Worm (Caenorhabditis elegans) whole organism, L3 larva: Measurements from ENCODE around the gene ntl-9.

ENCODE experiments used
- R02D3.7 ChIP-seq: fragments of 150-350 bp; optimal IDR thresholded peaks from 2 replicates; lab custom pipeline; 2014; ENCODE audit warnings: missing biosample characterization, missing genetic modification characterization
- ZK546.5 ChIP-seq: sonication (generic microtip); optimal IDR thresholded peaks from 2 replicates; lab custom pipeline; 2017; ENCODE audit warnings: missing biosample characterization, missing genetic modification characterization
- aly-2 ChIP-seq: fragments of 150-350 bp; optimal IDR thresholded peaks from 2 replicates; lab custom pipeline; 2014; ENCODE audit warnings: missing biosample characterization, missing genetic modification characterization
- ama-1 ChIP-seq: fragments of 150-350 bp; optimal IDR thresholded peaks from 2 replicates; lab custom pipeline; 2018
- ceh-16 ChIP-seq: sonication (generic microtip); optimal IDR thresholded peaks from 2 replicates; lab custom pipeline; 2017; ENCODE audit warnings: missing biosample characterization, missing genetic modification characterization
- ceh-28 ChIP-seq: fragments of 150-350 bp; optimal IDR thresholded peaks from 2 replicates; lab custom pipeline; 2014; ENCODE audit warnings: missing biosample characterization, missing genetic modification reagents, missing genetic modification characterization
- ceh-82 ChIP-seq: fragments of 150-350 bp; optimal IDR thresholded peaks from 2 replicates; lab custom pipeline; 2014; ENCODE audit warnings: missing biosample characterization, missing genetic modification characterization
- ceh-9 ChIP-seq: sonication (generic microtip); optimal IDR thresholded peaks from 2 replicates; lab custom pipeline; 2018; ENCODE audit warnings: missing biosample characterization, missing genetic modification characterization
- daf-12 ChIP-seq: fragments of 150-350 bp; optimal IDR thresholded peaks from 2 replicates; lab custom pipeline; 2014; ENCODE audit warnings: missing biosample characterization, missing genetic modification reagents, missing genetic modification characterization
- egl-27 ChIP-seq: sonication (generic microtip); optimal IDR thresholded peaks from 4 replicates; lab custom pipeline; 2017; ENCODE audit warnings: missing biosample characterization, missing genetic modification reagents, missing genetic modification characterization
- egl-5 ChIP-seq: fragments of 150-350 bp; optimal IDR thresholded peaks from 2 replicates; lab custom pipeline; 2017; ENCODE audit warnings: missing biosample characterization, missing genetic modification reagents, missing genetic modification characterization, inconsistent platforms
- elt-1 ChIP-seq: fragments of 150-350 bp; optimal IDR thresholded peaks from 2 replicates; lab custom pipeline; 2014; ENCODE audit warnings: missing biosample characterization, missing genetic modification characterization
- elt-2 ChIP-seq: sonication (generic microtip); optimal IDR thresholded peaks from 2 replicates; lab custom pipeline; 2016; ENCODE audit warnings: missing genetic modification reagents, mild to moderate bottlenecking, missing genetic modification characterization, missing compliant biosample characterization
- eor-1 ChIP-seq, 2 experiments: fragments of 150-350 bp; optimal IDR thresholded peaks; 2 replicates each; lab custom pipeline; 2014 to 2018; ENCODE audit warnings: missing biosample characterization in 2 of 2, missing genetic modification characterization in 2 of 2
- fkh-2 ChIP-seq: fragments of 150-350 bp; optimal IDR thresholded peaks from 2 replicates; lab custom pipeline; 2014; ENCODE audit warnings: missing biosample characterization, missing genetic modification reagents, missing genetic modification characterization
- fos-1 ChIP-seq: fragments of 150-350 bp; optimal IDR thresholded peaks from 2 replicates; lab custom pipeline; 2014; ENCODE audit warnings: missing biosample characterization, missing genetic modification characterization
- hmg-11 ChIP-seq: sonication (generic microtip); optimal IDR thresholded peaks from 2 replicates; lab custom pipeline; 2016; ENCODE audit warnings: missing genetic modification characterization, missing compliant biosample characterization
- jun-1 ChIP-seq: fragments of 150-350 bp; optimal IDR thresholded peaks from 2 replicates; lab custom pipeline; 2014; ENCODE audit warnings: missing biosample characterization, missing genetic modification reagents, missing genetic modification characterization
- lin-15B ChIP-seq: fragments of 150-350 bp; optimal IDR thresholded peaks from 2 replicates; lab custom pipeline; 2014; ENCODE audit warnings: missing biosample characterization, missing genetic modification characterization
- lin-39 ChIP-seq: fragments of 150-350 bp; optimal IDR thresholded peaks from 2 replicates; lab custom pipeline; 2018; ENCODE audit warnings: missing biosample characterization, missing genetic modification reagents, missing genetic modification characterization
- mdl-1 ChIP-seq: fragments of 150-350 bp; optimal IDR thresholded peaks from 2 replicates; lab custom pipeline; 2014; ENCODE audit warnings: missing biosample characterization, missing genetic modification characterization
- mml-1 ChIP-seq: fragments of 150-350 bp; sonication (generic microtip); optimal IDR thresholded peaks from 3 replicates; lab custom pipeline; 2014; ENCODE audit warnings: missing biosample characterization, missing genetic modification characterization
- nfya-1 ChIP-seq: sonication (generic microtip); optimal IDR thresholded peaks from 2 replicates; lab custom pipeline; 2017; ENCODE audit warnings: missing genetic modification characterization, mild to moderate bottlenecking, missing compliant biosample characterization, antibody characterized with exemption, moderate library complexity; ENCODE audit not compliant: insufficient read depth
- nhr-11 ChIP-seq: fragments of 150-350 bp; optimal IDR thresholded peaks from 2 replicates; lab custom pipeline; 2014; ENCODE audit warnings: missing biosample characterization, missing genetic modification characterization
- nhr-12 ChIP-seq: fragments of 150-350 bp; optimal IDR thresholded peaks from 2 replicates; lab custom pipeline; 2014; ENCODE audit warnings: missing biosample characterization, missing genetic modification characterization
- nhr-23 ChIP-seq: fragments of 150-350 bp; optimal IDR thresholded peaks from 2 replicates; lab custom pipeline; 2014; ENCODE audit warnings: missing biosample characterization, missing genetic modification reagents, missing genetic modification characterization
- nhr-237 ChIP-seq: fragments of 150-350 bp; optimal IDR thresholded peaks from 2 replicates; lab custom pipeline; 2014; ENCODE audit warnings: missing biosample characterization, missing genetic modification characterization
- nhr-25 ChIP-seq: sonication (generic microtip); optimal IDR thresholded peaks from 2 replicates; lab custom pipeline; 2017; ENCODE audit warnings: missing biosample characterization, missing genetic modification characterization
- nhr-28 ChIP-seq: fragments of 150-350 bp; optimal IDR thresholded peaks from 2 replicates; lab custom pipeline; 2014; ENCODE audit warnings: missing biosample characterization, missing genetic modification characterization
- nhr-43 ChIP-seq: sonication (generic microtip); optimal IDR thresholded peaks from 2 replicates; lab custom pipeline; 2016; ENCODE audit warnings: mild to moderate bottlenecking, missing genetic modification characterization, missing compliant biosample characterization; ENCODE audit not compliant: poor library complexity, severe bottlenecking
- nhr-67 ChIP-seq: fragments of 150-350 bp; optimal IDR thresholded peaks from 2 replicates; lab custom pipeline; 2014; ENCODE audit warnings: missing biosample characterization, missing genetic modification characterization
- nhr-76 ChIP-seq: fragments of 150-350 bp; sonication (generic microtip); optimal IDR thresholded peaks from 5 replicates; lab custom pipeline; 2014; ENCODE audit warnings: missing biosample characterization, missing genetic modification characterization
- nhr-77 ChIP-seq: fragments of 150-350 bp; optimal IDR thresholded peaks from 2 replicates; lab custom pipeline; 2014; ENCODE audit warnings: missing biosample characterization, missing genetic modification characterization
- pha-4 ChIP-seq: fragments of 150-350 bp; optimal IDR thresholded peaks from 2 replicates; lab custom pipeline; 2014; ENCODE audit warnings: missing biosample characterization, missing genetic modification reagents, missing genetic modification characterization
- pqm-1 ChIP-seq: fragments of 150-350 bp; optimal IDR thresholded peaks from 2 replicates; lab custom pipeline; 2017; ENCODE audit warnings: missing biosample characterization, missing genetic modification characterization, inconsistent platforms
- sea-2 ChIP-seq: fragments of 150-350 bp; sonication (generic microtip); optimal IDR thresholded peaks from 4 replicates; lab custom pipeline; 2014; ENCODE audit warnings: missing biosample characterization, missing genetic modification reagents, missing genetic modification characterization
- skn-1 ChIP-seq: fragments of 150-350 bp; optimal IDR thresholded peaks from 2 replicates; lab custom pipeline; 2014; ENCODE audit warnings: missing biosample characterization, missing genetic modification characterization
- snpc-4 ChIP-seq: fragments of 150-350 bp; optimal IDR thresholded peaks from 2 replicates; lab custom pipeline; 2014; ENCODE audit warnings: missing biosample characterization, missing genetic modification characterization
- tbx-2 ChIP-seq: sonication (generic microtip); optimal IDR thresholded peaks from 2 replicates; lab custom pipeline; 2016; ENCODE audit warnings: mild to moderate bottlenecking, missing genetic modification characterization, missing compliant biosample characterization
- unc-39 ChIP-seq: sonication (generic microtip); optimal IDR thresholded peaks from 4 replicates; lab custom pipeline; 2017; ENCODE audit warnings: missing biosample characterization, missing genetic modification characterization
- zag-1 ChIP-seq: fragments of 150-350 bp; optimal IDR thresholded peaks from 2 replicates; lab custom pipeline; 2014; ENCODE audit warnings: missing biosample characterization, missing genetic modification characterization
- ztf-11 ChIP-seq: fragments of 150-350 bp; optimal IDR thresholded peaks from 2 replicates; lab custom pipeline; 2014; ENCODE audit warnings: missing biosample characterization, missing genetic modification characterization
- ztf-4 ChIP-seq: fragments of 150-350 bp; optimal IDR thresholded peaks from 2 replicates; lab custom pipeline; 2014; ENCODE audit warnings: missing biosample characterization, missing genetic modification characterization

ntl-9 gene

DNA sequence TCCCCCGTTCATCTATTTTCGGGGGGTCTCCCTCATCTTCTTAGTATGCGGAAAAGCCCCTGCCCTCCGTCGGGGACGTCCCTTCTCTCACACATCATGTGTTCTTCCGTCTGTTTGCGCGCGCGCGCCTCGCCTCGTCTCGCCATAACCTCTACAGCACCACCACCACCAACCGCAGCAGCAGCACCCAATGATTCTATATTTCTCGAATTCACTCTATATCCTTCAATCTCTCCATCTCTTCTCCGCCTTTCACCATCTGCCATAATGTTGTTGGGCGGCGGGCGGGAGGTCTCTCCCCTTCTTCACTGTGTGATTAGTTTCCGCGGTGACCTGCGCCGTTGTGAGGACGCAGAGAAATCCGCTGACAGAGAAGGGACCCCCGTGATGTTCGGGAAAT lies 3.0 kb downstream of the ntl-9 start:
- TF ChIP-seq pha-4 (tag; lab: Kevin White, UChicago) (no peak), snpc-4 (tag; lab: Kevin White, UChicago) (no peak), aly-2 (tag; lab: Kevin White, UChicago) (no peak), fos-1 (no peak), unc-39 (no peak), nfya-1 (tag; lab: Kevin White, UChicago) (peak; percentile 58), egl-5 (tag; lab: Kevin White, UChicago) (no peak), ama-1 (no peak), nhr-77 (tag; lab: Kevin White, UChicago) (no peak), hmg-11 (tag; lab: Kevin White, UChicago) (peak; percentile 47), lin-39 (peak; percentile 77)

ce11 chrIII:4948631-4949030 lies 4.3 kb downstream of the ntl-9 start:
- peak; percentile 6 for TF ChIP-seq lin-39
- no peak for TF ChIP-seq mml-1 (tag; lab: Kevin White, UChicago)
- peak; percentile 9 for TF ChIP-seq nfya-1 (tag; lab: Kevin White, UChicago)
- TF ChIP-seq, all 47 proteins: peak for 2

ce11 chrIII:4950345-4950744 lies 6.0 kb downstream of the ntl-9 start:
- TF ChIP-seq nhr-23 (tag; lab: Kevin White, UChicago), result no peak
- no peak for TF ChIP-seq pqm-1 (tag; lab: Kevin White, UChicago)
- no peak for TF ChIP-seq eor-1 (tag; optimal IDR thresholded peaks at IDR 0.05; lab: Kevin White, UChicago)
- no peak for TF ChIP-seq R02D3.7 (tag; lab: Kevin White, UChicago)
- no peak for TF ChIP-seq egl-27
- no peak for TF ChIP-seq egl-5 (tag; lab: Kevin White, UChicago)
- no peak for TF ChIP-seq nhr-43
- TF ChIP-seq nhr-76, result no peak
- no peak for TF ChIP-seq nhr-237
- TF ChIP-seq jun-1, result no peak
- TF ChIP-seq fkh-2, result no peak
- no peak for TF ChIP-seq ZK546.5 (tag; lab: Kevin White, UChicago)
- TF ChIP-seq snpc-4 (tag; lab: Kevin White, UChicago), result peak; percentile 18
- TF ChIP-seq lin-15B (tag; lab: Kevin White, UChicago), result peak; percentile 37
- TF ChIP-seq nhr-11, result peak; percentile 17
- TF ChIP-seq ceh-82, result no peak
- TF ChIP-seq pha-4 (tag; lab: Kevin White, UChicago), result peak; percentile 16
- TF ChIP-seq lin-39, result peak; percentile 65
- no peak for TF ChIP-seq nhr-28
- TF ChIP-seq hmg-11 (tag; lab: Kevin White, UChicago), result peak; percentile 58
- TF ChIP-seq nhr-77 (tag; lab: Kevin White, UChicago), result no peak
- TF ChIP-seq ama-1, result no peak
- TF ChIP-seq nhr-67, result no peak
- TF ChIP-seq aly-2 (tag; lab: Kevin White, UChicago), result no peak
- TF ChIP-seq ceh-28 (tag; lab: Kevin White, UChicago), result no peak
- TF ChIP-seq fos-1, result no peak
- TF ChIP-seq ztf-4 (tag; lab: Kevin White, UChicago), result no peak
- TF ChIP-seq sea-2 (GFP tag; lab: Kevin White, UChicago), result no peak
- no peak for TF ChIP-seq skn-1 (tag; lab: Kevin White, UChicago)
- peak; percentile 86 for TF ChIP-seq nfya-1 (tag; lab: Kevin White, UChicago)
- TF ChIP-seq unc-39, result no peak
- TF ChIP-seq ceh-16 (tag; lab: Kevin White, UChicago), result no peak
- TF ChIP-seq elt-2 (tag; lab: Kevin White, UChicago), result no peak
- no peak for TF ChIP-seq nhr-12 (tag; lab: Kevin White, UChicago)
- TF ChIP-seq mml-1 (tag; lab: Kevin White, UChicago), result no peak
- no peak for TF ChIP-seq zag-1 (tag; lab: Kevin White, UChicago)
- TF ChIP-seq tbx-2, result no peak
- no peak for TF ChIP-seq ceh-9 (tag; lab: Kevin White, UChicago)
- no peak for TF ChIP-seq mdl-1 (tag; lab: Kevin White, UChicago)

- no peak for TF ChIP-seq sea-2 (GFP tag; lab: Kevin White, UChicago)
- no peak for TF ChIP-seq daf-12 (tag; lab: Kevin White, UChicago)
- TF ChIP-seq nhr-43, result no peak
- no peak for TF ChIP-seq ceh-9 (tag; lab: Kevin White, UChicago)
- TF ChIP-seq tbx-2, result no peak
- TF ChIP-seq nfya-1 (tag; lab: Kevin White, UChicago), result peak; percentile 43
- no peak for TF ChIP-seq ama-1
- no peak for TF ChIP-seq aly-2 (tag; lab: Kevin White, UChicago)
- TF ChIP-seq egl-27, result no peak
- TF ChIP-seq ztf-11 (tag; lab: Kevin White, UChicago), result no peak
- no peak for TF ChIP-seq R02D3.7 (tag; lab: Kevin White, UChicago)
- TF ChIP-seq ceh-28 (tag; lab: Kevin White, UChicago), result no peak
- no peak for TF ChIP-seq nhr-25 (tag; lab: Kevin White, UChicago)
- no peak for TF ChIP-seq snpc-4 (tag; lab: Kevin White, UChicago)
- peak; percentile 66 for TF ChIP-seq lin-39
- TF ChIP-seq elt-1 (tag; lab: Kevin White, UChicago), result no peak
- TF ChIP-seq hmg-11 (tag; lab: Kevin White, UChicago), result peak; percentile 6
- TF ChIP-seq egl-5 (tag; lab: Kevin White, UChicago), result peak; percentile 26
- no peak for TF ChIP-seq nhr-11
- TF ChIP-seq nhr-12 (tag; lab: Kevin White, UChicago), result no peak
- TF ChIP-seq mdl-1 (tag; lab: Kevin White, UChicago), result no peak
- no peak for TF ChIP-seq skn-1 (tag; lab: Kevin White, UChicago)
- TF ChIP-seq ZK546.5 (tag; lab: Kevin White, UChicago), result no peak
- no peak for TF ChIP-seq nhr-77 (tag; lab: Kevin White, UChicago)
- TF ChIP-seq, all 47 proteins: peak for 4
Measured at ce11 chrIII:4951210-4951609, 6.9 kb downstream of the ntl-9 start.
